Worm (Caenorhabditis elegans) whole organism, L4 larva: ENCODE data around the gene gpa-18.

Source experiments
- F10B5.3 ChIP-seq: sonication (generic microtip); optimal IDR thresholded peaks from 2 replicates; lab custom pipeline; 2016; ENCODE audit warnings: mild to moderate bottlenecking, missing genetic modification characterization, missing compliant biosample characterization
- F26F4.8 ChIP-seq: fragments of 200-800 bp; sonication (Bioruptor generic); conservative IDR thresholded peaks from 2 replicates; pipeline ENCODE4 v1.3.6; 2022; ENCODE audit warnings: missing genetic modification characterization, missing compliant biosample characterization
- F37D6.2 ChIP-seq: sonication (generic microtip); optimal IDR thresholded peaks from 2 replicates; lab custom pipeline; 2016; ENCODE audit warnings: mild to moderate bottlenecking, missing genetic modification characterization, missing compliant biosample characterization
- F44E2.7 ChIP-seq: fragments of 200-800 bp; sonication (Bioruptor generic); IDR thresholded peaks from 2 replicates; pipeline ENCODE4 v2.1.2; 2022; ENCODE audit warnings: missing genetic modification characterization, missing compliant biosample characterization
- F49E8.2 ChIP-seq: sonication (generic microtip); optimal IDR thresholded peaks from 2 replicates; lab custom pipeline; 2016; ENCODE audit warnings: missing compliant biosample characterization, mild to moderate bottlenecking, missing genetic modification characterization, borderline replicate concordance
- R02D3.7 ChIP-seq: fragments of 150-350 bp; sonication (generic microtip); optimal IDR thresholded peaks from 3 replicates; lab custom pipeline; 2014; ENCODE audit warnings: missing biosample characterization, missing genetic modification characterization
- Y5F2A.4 ChIP-seq: fragments of 200-800 bp; sonication (Bioruptor generic); optimal IDR thresholded peaks from 2 replicates; lab custom pipeline; 2018; ENCODE audit warnings: mild to moderate bottlenecking, missing genetic modification characterization, missing compliant biosample characterization
- Y75B8A.6 ChIP-seq: fragments of 200-800 bp; sonication (Bioruptor generic); IDR thresholded peaks from 2 replicates; pipeline ENCODE4 v1.3.6; 2022; ENCODE audit warnings: missing genetic modification reagents, missing genetic modification characterization, missing compliant biosample characterization
- ZK546.5 ChIP-seq, 2 experiments: sonication (generic microtip); optimal IDR thresholded peaks; 2 replicates each; lab custom pipeline; 2017; ENCODE audit warnings: missing biosample characterization in 2 of 2, missing genetic modification characterization in 2 of 2
- aha-1 ChIP-seq: fragments of 150-350 bp; peaks from one replicate; lab custom pipeline; 2014; ENCODE audit warnings: missing biosample characterization, missing genetic modification characterization
- ama-1 ChIP-seq: fragments of 150-350 bp; optimal IDR thresholded peaks from 2 replicates; lab custom pipeline; 2014; ENCODE audit warnings: inconsistent platforms, mixed read lengths
- attf-4 ChIP-seq: sonication (generic microtip); optimal IDR thresholded peaks from 3 replicates; lab custom pipeline; 2017; ENCODE audit warnings: missing biosample characterization, missing genetic modification characterization
- ceh-20 ChIP-seq: fragments of 200-800 bp; sonication (Bioruptor generic); IDR thresholded peaks from 2 replicates; pipeline ENCODE4 v1.3.6; 2022; ENCODE audit warnings: missing genetic modification reagents, missing genetic modification characterization, missing compliant biosample characterization
- ceh-28 ChIP-seq: fragments of 150-350 bp; optimal IDR thresholded peaks from 2 replicates; lab custom pipeline; 2014; ENCODE audit warnings: missing biosample characterization, missing genetic modification reagents, missing genetic modification characterization
- ceh-32 ChIP-seq: sonication (generic microtip); optimal IDR thresholded peaks from 2 replicates; lab custom pipeline; 2016; ENCODE audit warnings: mild to moderate bottlenecking, missing genetic modification characterization, missing compliant biosample characterization; ENCODE audit not compliant: poor library complexity
- daf-12 ChIP-seq: fragments of 150-350 bp; optimal IDR thresholded peaks from 2 replicates; lab custom pipeline; 2014; ENCODE audit warnings: missing biosample characterization, missing genetic modification reagents, missing genetic modification characterization
- daf-19 ChIP-seq: fragments of 200-800 bp; sonication (Bioruptor generic); conservative IDR thresholded peaks from 2 replicates; pipeline ENCODE4 v1.3.6; 2022; ENCODE audit warnings: missing genetic modification characterization, missing compliant biosample characterization
- daf-8 ChIP-seq: fragments of 200-800 bp; sonication (Bioruptor generic); IDR thresholded peaks from 2 replicates; pipeline ENCODE4 v1.3.6; 2022; ENCODE audit warnings: missing genetic modification characterization, missing compliant biosample characterization
- fkh-10 ChIP-seq: fragments of 150-350 bp; optimal IDR thresholded peaks from 2 replicates; lab custom pipeline; 2014; ENCODE audit warnings: missing biosample characterization, missing genetic modification reagents, missing genetic modification characterization
- hlh-11 ChIP-seq: fragments of 200-800 bp; sonication (Bioruptor generic); optimal IDR thresholded peaks from 2 replicates; lab custom pipeline; 2018; ENCODE audit warnings: mild to moderate bottlenecking, missing genetic modification characterization, missing compliant biosample characterization
- hlh-30 ChIP-seq: sonication (generic microtip); optimal IDR thresholded peaks from 2 replicates; lab custom pipeline; 2017; ENCODE audit warnings: antibody characterized with exemption, mild to moderate bottlenecking, missing genetic modification characterization, missing compliant biosample characterization; ENCODE audit not compliant: insufficient read depth
- jun-1 ChIP-seq: fragments of 150-350 bp; optimal IDR thresholded peaks from 2 replicates; lab custom pipeline; 2014; ENCODE audit warnings: missing biosample characterization, missing genetic modification reagents, missing genetic modification characterization
- lin-13 ChIP-seq: fragments of 150-350 bp; optimal IDR thresholded peaks from 2 replicates; lab custom pipeline; 2014; ENCODE audit warnings: missing biosample characterization, missing genetic modification reagents, missing genetic modification characterization
- lin-29 ChIP-seq: fragments of 200-800 bp; sonication (Bioruptor generic); IDR thresholded peaks from 2 replicates; pipeline ENCODE4 v1.3.6; 2022; ENCODE audit warnings: missing genetic modification reagents, missing genetic modification characterization, missing compliant biosample characterization
- lsy-2 ChIP-seq, 2 experiments: fragments of 150-350 bp in 1 of 2; sonication (generic microtip) in 1 of 2; optimal IDR thresholded peaks; 2 replicates each; lab custom pipeline; 2014 to 2017; ENCODE audit warnings: missing biosample characterization in 2 of 2, missing genetic modification characterization in 2 of 2
- madf-9 ChIP-seq: fragments of 200-800 bp; sonication (Bioruptor generic); conservative IDR thresholded peaks from 2 replicates; pipeline ENCODE4 v1.3.6; 2022; ENCODE audit warnings: missing genetic modification reagents, missing genetic modification characterization, missing compliant biosample characterization
- mep-1 ChIP-seq: fragments of 150-350 bp; sonication (generic microtip); optimal IDR thresholded peaks from 3 replicates; lab custom pipeline; 2014; ENCODE audit warnings: missing biosample characterization, missing genetic modification characterization
- nhr-102 ChIP-seq: sonication (generic microtip); optimal IDR thresholded peaks from 2 replicates; lab custom pipeline; 2016; ENCODE audit warnings: mild to moderate bottlenecking, missing genetic modification characterization, moderate library complexity, missing compliant biosample characterization
- nhr-77 ChIP-seq: fragments of 150-350 bp; optimal IDR thresholded peaks from 2 replicates; lab custom pipeline; 2014; ENCODE audit warnings: missing biosample characterization, missing genetic modification characterization
- pha-4 ChIP-seq, 2 experiments: fragments of 150-350 bp in 1 of 2; fragments of 200-800 bp in 1 of 2; sonication (Bioruptor generic) in 1 of 2; IDR thresholded peaks in 1 of 2; optimal IDR thresholded peaks in 1 of 2; 2 replicates each; pipeline versions ENCODE4 v1.3.6 to Lab custom; 2014 to 2022; ENCODE audit warnings: missing genetic modification characterization in 2 of 2, missing genetic modification reagents in 2 of 2, missing biosample characterization in 1 of 2, missing compliant biosample characterization in 1 of 2
- rbr-2 ChIP-seq: sonication (generic microtip); optimal IDR thresholded peaks from 2 replicates; lab custom pipeline; 2016; ENCODE audit warnings: missing genotype, missing genetic modification characterization, missing compliant biosample characterization
- saeg-2 ChIP-seq: fragments of 200-800 bp; sonication (Bioruptor generic); IDR thresholded peaks from 2 replicates; pipeline ENCODE4 v1.3.6; 2022; ENCODE audit warnings: missing genetic modification reagents, missing genetic modification characterization, missing compliant biosample characterization
- set-16 ChIP-seq: fragments of 200-800 bp; sonication (Bioruptor generic); IDR thresholded peaks from 2 replicates; pipeline ENCODE4 v1.3.6; 2022; ENCODE audit warnings: missing genetic modification reagents, missing genetic modification characterization, missing compliant biosample characterization
- snpc-4 ChIP-seq: fragments of 150-350 bp; optimal IDR thresholded peaks from 2 replicates; lab custom pipeline; 2014; ENCODE audit warnings: missing biosample characterization, missing genetic modification characterization
- tag-97 ChIP-seq: fragments of 200-800 bp; sonication (Bioruptor generic); IDR thresholded peaks from 2 replicates; pipeline ENCODE4 v1.3.6; 2022; ENCODE audit warnings: missing genetic modification characterization, missing compliant biosample characterization
- tra-1 ChIP-seq: fragments of 200-800 bp; sonication (Bioruptor generic); IDR thresholded peaks from 2 replicates; pipeline ENCODE4 v1.3.6; 2022; ENCODE audit warnings: missing genetic modification reagents, missing genetic modification characterization, missing compliant biosample characterization
- unc-130 ChIP-seq: sonication (generic microtip); optimal IDR thresholded peaks from 2 replicates; lab custom pipeline; 2016; ENCODE audit warnings: missing genetic modification reagents, missing genetic modification characterization, missing compliant biosample characterization
- unc-62 ChIP-seq, 3 experiments: fragments of 150-350 bp in 1 of 3; sonication (generic microtip); optimal IDR thresholded peaks in 2 of 3; peaks in 1 of 3; 1 replicate in 1 of 3; 2 replicates in 2 of 3; lab custom pipeline; 2014 to 2017; ENCODE audit warnings: missing biosample characterization in 3 of 3, missing genetic modification characterization in 3 of 3, missing genetic modification reagents in 3 of 3, missing genotype in 1 of 3
- vab-7 ChIP-seq: fragments of 200-800 bp; sonication (Bioruptor generic); IDR thresholded peaks from 2 replicates; pipeline ENCODE4 v1.3.6; 2022; ENCODE audit warnings: missing genetic modification reagents, missing genetic modification characterization, missing compliant biosample characterization
- zfp-2 ChIP-seq: sonication (generic microtip); optimal IDR thresholded peaks from 2 replicates; lab custom pipeline; 2016; ENCODE audit warnings: mild to moderate bottlenecking, missing genetic modification characterization, missing compliant biosample characterization
- zfp-3 ChIP-seq: fragments of 200-800 bp; sonication (Bioruptor generic); conservative IDR thresholded peaks from 2 replicates; pipeline ENCODE4 v1.3.6; 2022; ENCODE audit warnings: missing genetic modification reagents, missing genetic modification characterization, missing compliant biosample characterization
- zip-11 ChIP-seq: fragments of 200-800 bp; sonication (Bioruptor generic); IDR thresholded peaks from 2 replicates; pipeline ENCODE4 v1.3.6; 2022; ENCODE audit warnings: missing genetic modification characterization, missing compliant biosample characterization
- zip-2 ChIP-seq: fragments of 150-350 bp; optimal IDR thresholded peaks from 2 replicates; lab custom pipeline; 2014; ENCODE audit warnings: missing biosample characterization, missing genetic modification characterization
- ztf-7 ChIP-seq: fragments of 150-350 bp; optimal IDR thresholded peaks from 2 replicates; lab custom pipeline; 2014; ENCODE audit warnings: missing biosample characterization, missing genetic modification characterization

gpa-18 gene

DNA sequence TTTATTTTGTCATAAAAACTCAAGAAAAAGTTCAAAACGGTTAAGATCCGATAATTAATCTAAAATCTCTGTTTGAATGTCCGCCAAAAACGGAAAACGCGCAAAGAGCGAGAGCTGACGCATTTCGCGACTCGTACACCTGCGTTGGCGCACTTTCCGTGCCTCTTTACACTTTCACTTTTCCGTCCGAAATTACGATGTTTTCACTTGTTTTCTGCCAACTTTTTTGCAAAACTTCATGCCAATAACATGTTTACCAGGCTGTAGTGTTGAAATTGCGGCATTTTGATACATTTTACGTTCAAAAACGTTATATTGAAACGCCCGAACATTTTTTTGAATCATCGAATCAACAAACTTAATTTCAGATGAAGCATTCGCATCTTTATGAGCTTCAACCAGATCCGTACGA is 11.7 kb downstream of the gpa-18 start, which contains the start of gene W03F8.4 (continued):
- peak; percentile 67; the same call in 1 of the 2 replicates for TF ChIP-seq tra-1 (GFP tag; lab: Robert Waterston, UW)
- peak; percentile 85 for TF ChIP-seq hlh-30 (tag; lab: Kevin White, UChicago)
- TF ChIP-seq zfp-2 = peak; percentile 47
- TF ChIP-seq ceh-32 = no peak
- peak in 1 of 2 experiments; percentile 86 for TF ChIP-seq unc-62 (GFP tag; optimal IDR thresholded peaks at IDR 0.05 in 1 of 2; lab: Kevin White, UChicago)
- TF ChIP-seq unc-62 (tag; optimal IDR thresholded peaks at IDR 0.05; lab: Kevin White, UChicago) = no peak
- TF ChIP-seq rbr-2 = peak; percentile 92
- no peak for TF ChIP-seq zip-11
- TF ChIP-seq lin-13 (GFP tag; lab: Kevin White, UChicago) = peak; percentile 85
- TF ChIP-seq Y5F2A.4 = no peak
- peak; percentile 81 for TF ChIP-seq F49E8.2 (tag; lab: Kevin White, UChicago)
- no peak for TF ChIP-seq set-16
- peak; percentile 44 for TF ChIP-seq jun-1 (tag; lab: Kevin White, UChicago)
- peak; percentile 73; the same call in 1 of the 2 replicates for TF ChIP-seq saeg-2 (GFP tag; lab: Robert Waterston, UW)
- peak; percentile 82 for TF ChIP-seq F10B5.3 (tag; lab: Kevin White, UChicago)
- TF ChIP-seq ama-1 (lab: Kevin White, UChicago) = peak; percentile 65
- TF ChIP-seq ZK546.5 (tag; optimal IDR thresholded peaks at IDR 0.05; lab: Kevin White, UChicago) = no peak
- TF ChIP-seq lin-29 (GFP tag; lab: Robert Waterston, UW) = peak; percentile 88
- no peak for TF ChIP-seq R02D3.7 (tag; lab: Kevin White, UChicago)
- peak; percentile 83 for TF ChIP-seq F37D6.2 (tag; lab: Kevin White, UChicago)
- TF ChIP-seq F44E2.7 (GFP tag; lab: Robert Waterston, UW) = no peak
- no peak for TF ChIP-seq ztf-7 (tag; lab: Kevin White, UChicago)
- TF ChIP-seq vab-7 (GFP tag; lab: Robert Waterston, UW) = 0 out of 2 replicates have a peak, but pooled peaks have one; percentile 11
- TF ChIP-seq Y75B8A.6 (GFP tag; lab: Robert Waterston, UW) = no peak
- peak; percentile 92 for TF ChIP-seq hlh-11 (tag; lab: Kevin White, UChicago)
- peak; percentile 91 for TF ChIP-seq nhr-77 (tag; lab: Kevin White, UChicago)
- TF ChIP-seq daf-12 (tag; lab: Kevin White, UChicago) = no peak
- TF ChIP-seq F26F4.8 (GFP tag; lab: Robert Waterston, UW) = no peak
- TF ChIP-seq daf-8 (GFP tag; lab: Robert Waterston, UW) = no peak

DNA sequence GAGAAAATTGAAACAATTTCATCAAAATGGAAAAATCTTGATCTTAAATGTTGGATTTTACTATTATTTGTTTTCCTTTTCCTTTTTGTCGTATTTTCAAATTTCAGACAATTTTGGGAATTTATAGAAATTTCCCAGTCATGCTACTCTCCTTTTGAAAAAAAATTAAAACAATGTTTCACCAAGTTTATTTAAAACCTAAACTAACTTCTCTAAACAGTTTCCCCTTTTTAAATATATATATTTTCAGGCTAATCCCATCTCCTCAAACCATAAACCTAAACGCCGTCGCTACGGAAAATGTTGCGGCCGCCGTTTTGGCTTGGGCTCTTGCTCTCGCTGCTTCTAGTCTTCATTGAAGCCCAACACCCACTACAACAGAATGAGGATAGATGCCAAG is 22.4 kb downstream of the gpa-18 start, which contains the start of gene lam-1:
TSS of gene lam-1 (plus strand) at position 301 of the 400 bp plus-strand sequence.
- TF ChIP-seq nhr-102 (tag; lab: Kevin White, UChicago) = no peak
- no peak for TF ChIP-seq fkh-10 (GFP tag; lab: Kevin White, UChicago)
- TF ChIP-seq ceh-28 (tag; lab: Kevin White, UChicago) = no peak
- TF ChIP-seq pha-4 (GFP tag; IDR thresholded peaks at IDR 0.05; lab: Robert Waterston, UW) = no peak
- no peak for TF ChIP-seq pha-4 (tag; optimal IDR thresholded peaks at IDR 0.05; lab: Kevin White, UChicago)
- no peak for TF ChIP-seq unc-130 (GFP tag; lab: Kevin White, UChicago)
- TF ChIP-seq zip-11 = no peak
- no peak for TF ChIP-seq aha-1 (tag; lab: Kevin White, UChicago)
- TF ChIP-seq attf-4 (tag; lab: Kevin White, UChicago) = no peak
- TF ChIP-seq mep-1 (tag; lab: Kevin White, UChicago) = no peak
- no peak for TF ChIP-seq zip-2
- no peak for TF ChIP-seq nhr-77 (tag; lab: Kevin White, UChicago)
- no peak for TF ChIP-seq tag-97 (GFP tag; lab: Robert Waterston, UW)
- no peak for TF ChIP-seq daf-19 (GFP tag; lab: Robert Waterston, UW)
- no peak for TF ChIP-seq snpc-4 (tag; lab: Kevin White, UChicago)
- TF ChIP-seq madf-9 (GFP tag; lab: Robert Waterston, UW) = no peak
- TF ChIP-seq ceh-20 (GFP tag; lab: Robert Waterston, UW) = no peak
- TF ChIP-seq lsy-2 (tag; optimal IDR thresholded peaks at IDR 0.05; lab: Kevin White, UChicago) = no peak
- TF ChIP-seq zfp-3 (GFP tag; lab: Robert Waterston, UW) = no peak
